Fruit fly (Drosophila melanogaster) whole organism, prepupa: Measurements from ENCODE around the gene Ipk2.

ENCODE experiments used
- Blimp-1 ChIP-seq: fragments of 200-800 bp; sonication (Bioruptor generic); optimal IDR thresholded peaks from 3 replicates; lab custom pipeline; 2017; ENCODE audit warnings: missing biosample characterization, missing genetic modification characterization, mild to moderate bottlenecking, moderate library complexity, missing genetic modification reagents
- CG16779 ChIP-seq: fragments of 200-800 bp; sonication (Bioruptor generic); optimal IDR thresholded peaks from 3 replicates; lab custom pipeline; 2017; ENCODE audit warnings: missing biosample characterization, mild to moderate bottlenecking, missing genetic modification characterization
- CG34406 ChIP-seq: fragments of 200-800 bp; sonication (Bioruptor generic); optimal IDR thresholded peaks from 3 replicates; lab custom pipeline; 2016; ENCODE audit warnings: missing biosample characterization, missing genetic modification characterization
- Eip93F ChIP-seq: fragments of 200-800 bp; sonication (Bioruptor generic); optimal IDR thresholded peaks from 2 replicates; lab custom pipeline; 2016; ENCODE audit warnings: missing biosample characterization, mild to moderate bottlenecking, missing genetic modification characterization
- OdsH ChIP-seq: fragments of 200-800 bp; sonication (Bioruptor generic); optimal IDR thresholded peaks from 3 replicates; lab custom pipeline; 2016; ENCODE audit warnings: missing biosample characterization, missing genetic modification characterization
- lz ChIP-seq: fragments of 200-800 bp; sonication (Bioruptor generic); optimal IDR thresholded peaks from 3 replicates; lab custom pipeline; 2016; ENCODE audit warnings: missing biosample characterization, missing genetic modification characterization

- TF ChIP-seq OdsH (GFP tag; lab: Kevin White, UChicago) (no peak), Eip93F (no peak), CG16779 (tag; lab: Kevin White, UChicago) (no peak), lz (GFP tag; lab: Kevin White, UChicago) (no peak), CG34406 (GFP tag; lab: Kevin White, UChicago) (no peak), Blimp-1 (GFP tag; lab: Kevin White, UChicago) (no peak)
Measured at dm6 chr2L:621101-621500, 47.0 kb upstream of the Ipk2 start, which contains the start of gene lectin-21Cb.
